Fruit fly (Drosophila melanogaster) whole organism, wandering third instar larva: ENCODE data around the gene CG46463.

Source experiments
- Abd-B ChIP-seq: fragments of >200 bp; optimal IDR thresholded peaks from 2 replicates; lab custom pipeline; 2017; ENCODE audit warnings: missing biosample characterization, missing genetic modification characterization
- CG9705 ChIP-seq: fragments of 200-800 bp; sonication (Bioruptor generic); optimal IDR thresholded peaks from 2 replicates; lab custom pipeline; 2018; ENCODE audit warnings: missing biosample characterization, mild to moderate bottlenecking, missing genetic modification characterization
- Dif ChIP-seq: fragments of 200-275, 200-300 bp; sonication (Bioruptor generic); optimal IDR thresholded peaks from 2 replicates; lab custom pipeline; 2018; ENCODE audit warnings: missing biosample characterization, missing genetic modification characterization; ENCODE audit not compliant: partially characterized antibody
- Mio ChIP-seq: sonication (Bioruptor generic); optimal IDR thresholded peaks from 2 replicates; lab custom pipeline; 2016; ENCODE audit warnings: missing biosample characterization, missing genetic modification characterization
- N ChIP-seq: fragments of >200 bp; optimal IDR thresholded peaks from 2 replicates; lab custom pipeline; 2018; ENCODE audit warnings: missing biosample characterization, missing external identifiers, missing genetic modification characterization
- OdsH ChIP-seq: fragments of 200-800 bp; sonication (Bioruptor generic); optimal IDR thresholded peaks from 2 replicates; lab custom pipeline; 2016; ENCODE audit warnings: missing biosample characterization, mild to moderate bottlenecking, missing genetic modification characterization
- br ChIP-seq: fragments of 200-800 bp; sonication (Bioruptor generic); optimal IDR thresholded peaks from 2 replicates; lab custom pipeline; 2016; ENCODE audit warnings: missing biosample characterization, missing genetic modification characterization
- brk ChIP-seq: fragments of 200-800 bp; sonication (Bioruptor generic); optimal IDR thresholded peaks from 2 replicates; lab custom pipeline; 2016; ENCODE audit warnings: missing biosample characterization, mild to moderate bottlenecking, missing genetic modification characterization
- jim ChIP-seq: fragments of 175-275, 200-325 bp; sonication (Bioruptor generic); optimal IDR thresholded peaks from 2 replicates; lab custom pipeline; 2016; ENCODE audit warnings: missing biosample characterization, mild to moderate bottlenecking, missing genetic modification characterization
- lola ChIP-seq: fragments of >200 bp; optimal IDR thresholded peaks from 2 replicates; lab custom pipeline; 2017; ENCODE audit warnings: missing biosample characterization, missing genetic modification characterization
- pan ChIP-seq: fragments of >200 bp; optimal IDR thresholded peaks from 2 replicates; lab custom pipeline; 2017
- tai ChIP-seq: sonication (Bioruptor generic); optimal IDR thresholded peaks from 2 replicates; lab custom pipeline; 2016; ENCODE audit warnings: missing biosample characterization, missing genetic modification characterization

DNA sequence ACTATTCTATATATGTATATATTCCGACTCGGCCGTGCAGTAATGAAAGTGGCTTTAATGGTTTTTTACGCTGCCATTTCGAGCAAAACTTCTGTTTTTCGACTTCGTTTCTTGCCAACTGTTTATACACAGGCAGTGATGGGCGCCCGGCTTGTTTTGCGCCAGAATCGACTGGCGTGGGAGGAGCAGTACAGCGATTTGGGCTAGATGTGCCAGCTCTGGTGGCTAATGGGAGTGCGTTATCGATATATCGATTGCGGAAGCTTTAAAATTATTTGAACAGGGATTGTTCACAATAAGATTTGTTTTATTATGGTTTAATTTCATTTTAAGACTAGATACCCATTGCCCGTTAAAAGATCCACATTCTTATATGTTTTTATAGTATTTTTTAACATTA lies 10.1 kb downstream of the CG46463 start, which contains the start of gene CG14971:
- TF ChIP-seq tai (no peak), OdsH (peak; percentile 19), br (GFP tag; lab: Kevin White, UChicago) (peak; percentile 55), pan (lab: Kevin White, UChicago) (no peak), Dif (no peak), Mio (GFP tag; lab: Kevin White, UChicago) (no peak), Abd-B (GFP tag; lab: Kevin White, UChicago) (no peak), brk (GFP tag; lab: Kevin White, UChicago) (no peak), CG9705 (GFP tag; lab: Kevin White, UChicago) (peak; percentile 6), N (no peak), lola (GFP tag; lab: Kevin White, UChicago) (no peak), jim (GFP tag; lab: Kevin White, UChicago) (no peak)
